Fruit fly (Drosophila melanogaster): ENCODE measurements around the gene CG31661.

Gene CG31661

dm6 chr2L:1500312-1500711, 3.3 kb downstream of the CG31661 start, which contains the start of gene CG18131:
Gene CG18131, minus strand, starts transcription at chr2L:1500608.
- TF ChIP-seq CG32121 (GFP tag; IDR thresholded peaks at IDR 0.05): no peak
- TF ChIP-seq CG17806 (tag; optimal IDR thresholded peaks at IDR 0.05): no peak
- no peak for TF ChIP-seq CG14655 (GFP tag; optimal IDR thresholded peaks at IDR 0.05)
- no peak for TF ChIP-seq CG4496 (GFP tag; IDR thresholded peaks at IDR 0.05)

DNA sequence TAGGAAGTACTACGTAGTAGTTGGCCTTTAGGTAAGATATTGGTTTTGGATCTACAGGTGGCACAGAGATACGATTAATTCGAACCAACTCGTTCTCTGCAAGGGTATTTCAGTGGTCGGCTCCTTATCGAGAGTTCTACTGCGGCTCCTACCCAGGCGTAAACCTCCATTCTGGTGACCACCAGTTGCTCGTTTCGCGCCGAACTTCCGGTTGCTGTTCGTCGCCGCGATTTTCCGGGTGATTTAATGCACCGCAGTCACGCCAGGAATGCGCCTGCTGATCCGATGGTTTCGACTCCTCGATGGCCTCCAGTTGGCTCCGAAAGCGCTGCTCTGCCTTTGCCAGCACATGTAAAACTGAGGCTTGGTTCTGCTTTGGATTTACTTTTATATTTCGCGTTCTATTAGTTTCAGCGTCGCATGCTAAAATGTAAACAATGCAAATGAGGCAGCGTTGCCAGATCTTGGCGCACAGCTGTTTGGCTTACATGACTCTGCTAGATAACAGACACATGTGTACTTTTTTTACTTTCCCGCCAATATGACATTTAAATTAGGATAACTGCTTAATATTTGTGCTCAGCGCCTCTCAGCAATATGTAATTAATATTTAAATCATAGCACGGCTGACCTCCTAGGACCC, 5.5 kb downstream of the CG31661 start, which contains the start of gene CG7420:
Gene CG7420 (minus strand): TSS at position 446 of the 643 bp plus-strand sequence.
- no peak for TF ChIP-seq CG17806 (tag; optimal IDR thresholded peaks at IDR 0.05)
- TF ChIP-seq CG12605 (GFP tag; IDR thresholded peaks at IDR 0.05): 0 out of 2 replicates have a peak, but pooled peaks have one; percentile 35

DNA sequence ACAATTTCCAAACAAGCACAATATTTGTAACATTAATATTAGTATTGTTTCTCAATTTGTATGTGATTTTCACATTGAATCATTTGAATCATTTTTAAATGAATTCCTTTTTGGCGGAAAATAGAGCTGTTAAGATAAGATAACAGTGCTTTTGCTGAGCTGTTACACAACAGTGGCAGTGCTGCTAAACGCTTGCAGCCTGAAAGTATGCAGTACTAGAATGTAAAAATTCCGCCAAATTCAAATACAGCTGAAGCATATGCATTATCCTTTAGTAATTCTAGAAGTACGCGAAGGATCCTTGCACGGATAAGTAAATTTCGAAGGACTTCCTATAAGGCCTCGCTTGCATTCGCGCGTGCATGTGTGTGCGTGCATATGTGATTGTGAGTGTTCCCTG, 7.2 kb downstream of the CG31661 start:
- TF ChIP-seq CG14655 (GFP tag; optimal IDR thresholded peaks at IDR 0.05) (no peak), CG9948 (tag; optimal IDR thresholded peaks at IDR 0.05) (no peak), CG8301 (tag; optimal IDR thresholded peaks at IDR 0.05) (no peak)

dm6 chr2L:1509748-1510147, 12.7 kb downstream of the CG31661 start:
- TF ChIP-seq CG8159 (tag; optimal IDR thresholded peaks at IDR 0.05) (peak; percentile 37), fd96Ca (GFP tag; IDR thresholded peaks at IDR 0.05) (0 out of 3 replicates have a peak, but pooled peaks have one; percentile 34), CG14655 (GFP tag; optimal IDR thresholded peaks at IDR 0.05) (peak; percentile 9), Pif1B (GFP tag; optimal IDR thresholded peaks at IDR 0.05) (no peak), CG32121 (GFP tag; IDR thresholded peaks at IDR 0.05) (no peak), CG17806 (tag; optimal IDR thresholded peaks at IDR 0.05) (no peak), CG12605 (GFP tag; IDR thresholded peaks at IDR 0.05) (no peak)

dm6 chr2L:1517378-1517777, 20.3 kb downstream of the CG31661 start, which contains the start of gene CG18132:
Gene CG18132, minus strand, starts transcription at chr2L:1517478.
- TF ChIP-seq CG15710 (tag; optimal IDR thresholded peaks at IDR 0.05): no peak
- no peak for TF ChIP-seq CG12605 (GFP tag; IDR thresholded peaks at IDR 0.05)
- TF ChIP-seq CG17806 (tag; optimal IDR thresholded peaks at IDR 0.05): no peak
- TF ChIP-seq D1 (tag; optimal IDR thresholded peaks at IDR 0.05): no peak
- no peak for TF ChIP-seq CG34367 (tag; optimal IDR thresholded peaks at IDR 0.05)

- no peak for TF ChIP-seq EcR (GFP tag; optimal IDR thresholded peaks at IDR 0.05)
- TF ChIP-seq CG15710 (tag; optimal IDR thresholded peaks at IDR 0.05): no peak
- no peak for TF ChIP-seq D1 (tag; optimal IDR thresholded peaks at IDR 0.05)
- no peak for TF ChIP-seq Pif1B (GFP tag; optimal IDR thresholded peaks at IDR 0.05)
- no peak for TF ChIP-seq CG13204 (GFP tag; optimal IDR thresholded peaks at IDR 0.05)
- TF ChIP-seq Snoo (tag; optimal IDR thresholded peaks at IDR 0.05): no peak
- TF ChIP-seq CG10348 (GFP tag; IDR thresholded peaks at IDR 0.05): no peak
- TF ChIP-seq CG32121 (GFP tag; IDR thresholded peaks at IDR 0.05): no peak
- no peak for TF ChIP-seq CG9948 (tag; optimal IDR thresholded peaks at IDR 0.05)
- TF ChIP-seq CG8301 (tag; optimal IDR thresholded peaks at IDR 0.05): no peak
- TF ChIP-seq CG14655 (GFP tag; optimal IDR thresholded peaks at IDR 0.05): no peak
- TF ChIP-seq Ets98B (GFP tag; IDR thresholded peaks at IDR 0.05): no peak
- no peak for TF ChIP-seq Pif1A (GFP tag; optimal IDR thresholded peaks at IDR 0.05)
- no peak for TF ChIP-seq rn (GFP tag; IDR thresholded peaks at IDR 0.05)
- TF ChIP-seq CG8159 (tag; optimal IDR thresholded peaks at IDR 0.05): no peak
- no peak for TF ChIP-seq CG34367 (tag; optimal IDR thresholded peaks at IDR 0.05)
- no peak for TF ChIP-seq gl (tag; optimal IDR thresholded peaks at IDR 0.05)
- no peak for TF ChIP-seq CG4496 (GFP tag; IDR thresholded peaks at IDR 0.05)
These were observed 21.0 kb downstream of the CG31661 start, which contains the start of gene halo for dm6 chr2L:1518022-1518421. Gene halo, minus strand, starts transcription at chr2L:1518148.

- TF ChIP-seq gl (tag; optimal IDR thresholded peaks at IDR 0.05) (no peak), CG15710 (tag; optimal IDR thresholded peaks at IDR 0.05) (no peak)
These were observed 23.1 kb downstream of the CG31661 start, which contains the start of gene Or22a for dm6 chr2L:1520191-1520590. Gene Or22a, plus strand, starts transcription at chr2L:1520491.

dm6 chr2L:1522397-1522796, 25.4 kb downstream of the CG31661 start, which contains the start of gene Or22b:
Gene Or22b, plus strand, starts transcription at chr2L:1522697.
- TF ChIP-seq CG8301 (tag; optimal IDR thresholded peaks at IDR 0.05): no peak
- TF ChIP-seq CG10348 (GFP tag; IDR thresholded peaks at IDR 0.05): no peak
- TF ChIP-seq CG13204 (GFP tag; optimal IDR thresholded peaks at IDR 0.05): no peak
- TF ChIP-seq CG8159 (tag; optimal IDR thresholded peaks at IDR 0.05): no peak
- TF ChIP-seq CG4496 (GFP tag; IDR thresholded peaks at IDR 0.05): no peak
- TF ChIP-seq CG34367 (tag; optimal IDR thresholded peaks at IDR 0.05): no peak
- no peak for TF ChIP-seq fd96Ca (GFP tag; IDR thresholded peaks at IDR 0.05)

Measured in whole organism, pupa.